Worm (Caenorhabditis elegans): ENCODE results near the gene C16C8.19.

- TF ChIP-seq unc-120 (tag; optimal IDR thresholded peaks at IDR 0.05; ENCODE audit: poor library complexity, severe bottlenecking) (no peak), unc-62 (GFP tag; optimal IDR thresholded peaks at IDR 0.05) (no peak), hlh-1 (tag; optimal IDR thresholded peaks at IDR 0.05) (no peak)
Observed at ce11 chrII:3436412-3436811, 21.9 kb upstream of the C16C8.19 start, which contains the start of gene skpo-2.

All from whole organism, mixed stage, embryonic.